Worm (Caenorhabditis elegans) whole organism, early embryonic: ENCODE data around the gene let-418.

Experiments used
- B0310.2 ChIP-seq: sonication (generic microtip); optimal IDR thresholded peaks from 2 replicates; lab custom pipeline; 2016; ENCODE audit warnings: mild to moderate bottlenecking, missing genetic modification characterization, missing compliant biosample characterization
- F13C5.2 ChIP-seq: sonication (generic microtip); optimal IDR thresholded peaks from 2 replicates; lab custom pipeline; 2017; ENCODE audit warnings: mild to moderate bottlenecking, missing genetic modification characterization, inconsistent platforms, missing compliant biosample characterization
- aly-1 ChIP-seq: sonication (generic microtip); optimal IDR thresholded peaks from 2 replicates; lab custom pipeline; 2016; ENCODE audit warnings: missing genetic modification characterization, missing compliant biosample characterization
- ama-1 ChIP-seq: fragments of 150-350 bp; optimal IDR thresholded peaks from 2 replicates; lab custom pipeline; 2014
- ceh-13 ChIP-seq: fragments of 200-800 bp; sonication (Bioruptor generic); optimal IDR thresholded peaks from 2 replicates; lab custom pipeline; 2018; ENCODE audit warnings: mild to moderate bottlenecking, missing genetic modification characterization, missing compliant biosample characterization
- ceh-36 ChIP-seq: sonication (generic microtip); optimal IDR thresholded peaks from 2 replicates; lab custom pipeline; 2016; ENCODE audit warnings: missing genetic modification characterization, inconsistent platforms, missing compliant biosample characterization
- ets-7 ChIP-seq: sonication (generic microtip); optimal IDR thresholded peaks from 2 replicates; lab custom pipeline; 2016; ENCODE audit warnings: missing genotype, missing genetic modification characterization, missing compliant biosample characterization
- flt-1 ChIP-seq: fragments of 200-800 bp; sonication (Bioruptor generic); IDR thresholded peaks from 2 replicates; pipeline ENCODE4 v1.3.6; 2022; ENCODE audit warnings: missing genetic modification characterization, missing compliant biosample characterization
- hmbx-1 ChIP-seq: sonication (generic microtip); optimal IDR thresholded peaks from 2 replicates; lab custom pipeline; 2016; ENCODE audit warnings: mild to moderate bottlenecking, missing genetic modification characterization, missing compliant biosample characterization
- hmg-4 ChIP-seq: fragments of 200-800 bp; sonication (Bioruptor generic); optimal IDR thresholded peaks from 2 replicates; lab custom pipeline; 2018; ENCODE audit warnings: mild to moderate bottlenecking, missing genetic modification characterization, missing compliant biosample characterization
- hnd-1 ChIP-seq: sonication (generic microtip); optimal IDR thresholded peaks from 2 replicates; lab custom pipeline; 2016; ENCODE audit warnings: missing genetic modification characterization, missing compliant biosample characterization
- pes-1 ChIP-seq: fragments of 200-800 bp; sonication (Bioruptor generic); IDR thresholded peaks from 2 replicates; pipeline ENCODE4 v1.3.6; 2022; ENCODE audit warnings: missing genetic modification reagents, missing genetic modification characterization, missing compliant biosample characterization
- scrt-1 ChIP-seq: fragments of 200-800 bp; sonication (Bioruptor generic); IDR thresholded peaks from 2 replicates; pipeline ENCODE4 v1.3.6; 2022; ENCODE audit warnings: missing genetic modification characterization, missing compliant biosample characterization
- sea-1 ChIP-seq: fragments of 200-800 bp; sonication (Bioruptor generic); conservative IDR thresholded peaks from 2 replicates; pipeline ENCODE4 v1.3.6; 2022; ENCODE audit warnings: missing genetic modification characterization, missing compliant biosample characterization
- tbx-11 ChIP-seq: fragments of 200-800 bp; sonication (Bioruptor generic); IDR thresholded peaks from 2 replicates; pipeline ENCODE4 v1.3.6; 2022; ENCODE audit warnings: missing genetic modification characterization, missing compliant biosample characterization
- tbx-37 ChIP-seq: fragments of 200-800 bp; sonication (Bioruptor generic); conservative IDR thresholded peaks from 2 replicates; pipeline ENCODE4 v1.3.6; 2022; ENCODE audit warnings: missing genetic modification reagents, missing genetic modification characterization, missing compliant biosample characterization
- tra-4 ChIP-seq: sonication (generic microtip); optimal IDR thresholded peaks from 2 replicates; lab custom pipeline; 2017; ENCODE audit warnings: missing genetic modification characterization, missing compliant biosample characterization

let-418 gene

ce11 chrV:5819903-5820302 lies 6.7 kb upstream of the let-418 start:
- TF ChIP-seq flt-1 (GFP tag; lab: Robert Waterston, UW) (no peak), tra-4 (no peak), aly-1 (no peak), pes-1 (no peak), tbx-11 (GFP tag; lab: Robert Waterston, UW) (no peak), ceh-13 (no peak), hmg-4 (GFP tag; lab: Kevin White, UChicago) (no peak), ama-1 (lab: Kevin White, UChicago) (no peak), sea-1 (GFP tag; lab: Robert Waterston, UW) (no peak), hmbx-1 (tag; lab: Kevin White, UChicago) (no peak)

- TF ChIP-seq hnd-1 (tag; lab: Kevin White, UChicago) (no peak), aly-1 (no peak), tbx-37 (GFP tag; lab: Robert Waterston, UW) (no peak), ets-7 (tag; lab: Kevin White, UChicago) (no peak), ceh-36 (tag; lab: Kevin White, UChicago) (no peak), ceh-13 (no peak), flt-1 (GFP tag; lab: Robert Waterston, UW) (no peak), B0310.2 (tag; lab: Kevin White, UChicago) (no peak), hmg-4 (GFP tag; lab: Kevin White, UChicago) (no peak), tra-4 (no peak), scrt-1 (GFP tag; lab: Robert Waterston, UW) (no peak), tbx-11 (GFP tag; lab: Robert Waterston, UW) (no peak), sea-1 (GFP tag; lab: Robert Waterston, UW) (no peak), ama-1 (lab: Kevin White, UChicago) (no peak), F13C5.2 (tag; lab: Kevin White, UChicago) (no peak), pes-1 (no peak), hmbx-1 (tag; lab: Kevin White, UChicago) (no peak)
Observed at ce11 chrV:5820401-5820800, 6.2 kb upstream of the let-418 start.

ce11 chrV:5821451-5822143 lies 5.0 kb upstream of the let-418 start:
- TF ChIP-seq F13C5.2 (tag; lab: Kevin White, UChicago) (no peak), scrt-1 (GFP tag; lab: Robert Waterston, UW) (no peak), flt-1 (GFP tag; lab: Robert Waterston, UW) (no peak), ceh-13 (no peak)

ce11 chrV:5822968-5823367 lies 3.7 kb upstream of the let-418 start:
- no peak for TF ChIP-seq hmbx-1 (tag; lab: Kevin White, UChicago)
- TF ChIP-seq B0310.2 (tag; lab: Kevin White, UChicago), result no peak
- TF ChIP-seq hnd-1 (tag; lab: Kevin White, UChicago), result no peak
- no peak for TF ChIP-seq ceh-13
- no peak for TF ChIP-seq F13C5.2 (tag; lab: Kevin White, UChicago)
- TF ChIP-seq pes-1, result no peak
- no peak for TF ChIP-seq scrt-1 (GFP tag; lab: Robert Waterston, UW)
- TF ChIP-seq tbx-37 (GFP tag; lab: Robert Waterston, UW), result no peak
- no peak for TF ChIP-seq sea-1 (GFP tag; lab: Robert Waterston, UW)
- TF ChIP-seq hmg-4 (GFP tag; lab: Kevin White, UChicago), result no peak
- TF ChIP-seq tra-4, result no peak
- TF ChIP-seq tbx-11 (GFP tag; lab: Robert Waterston, UW), result no peak
- no peak for TF ChIP-seq ets-7 (tag; lab: Kevin White, UChicago)
- no peak for TF ChIP-seq ama-1 (lab: Kevin White, UChicago)

- no peak for TF ChIP-seq tra-4
- TF ChIP-seq ceh-36 (tag; lab: Kevin White, UChicago), result no peak
- TF ChIP-seq aly-1, result no peak
- no peak for TF ChIP-seq pes-1
- no peak for TF ChIP-seq hmbx-1 (tag; lab: Kevin White, UChicago)
- no peak for TF ChIP-seq tbx-11 (GFP tag; lab: Robert Waterston, UW)
- TF ChIP-seq ceh-13, result no peak
- no peak for TF ChIP-seq hnd-1 (tag; lab: Kevin White, UChicago)
- TF ChIP-seq flt-1 (GFP tag; lab: Robert Waterston, UW), result no peak
- TF ChIP-seq F13C5.2 (tag; lab: Kevin White, UChicago), result no peak
Observed at ce11 chrV:5825478-5825877, 1.2 kb upstream of the let-418 start.

- no peak for TF ChIP-seq F13C5.2 (tag; lab: Kevin White, UChicago)
- TF ChIP-seq hmg-4 (GFP tag; lab: Kevin White, UChicago), result no peak
- TF ChIP-seq ama-1 (lab: Kevin White, UChicago), result no peak
- TF ChIP-seq ceh-36 (tag; lab: Kevin White, UChicago), result no peak
- no peak for TF ChIP-seq flt-1 (GFP tag; lab: Robert Waterston, UW)
- no peak for TF ChIP-seq sea-1 (GFP tag; lab: Robert Waterston, UW)
- no peak for TF ChIP-seq tbx-11 (GFP tag; lab: Robert Waterston, UW)
- TF ChIP-seq ceh-13, result no peak
- TF ChIP-seq B0310.2 (tag; lab: Kevin White, UChicago), result no peak
- TF ChIP-seq hmbx-1 (tag; lab: Kevin White, UChicago), result no peak
- TF ChIP-seq tbx-37 (GFP tag; lab: Robert Waterston, UW), result no peak
- no peak for TF ChIP-seq pes-1
- no peak for TF ChIP-seq hnd-1 (tag; lab: Kevin White, UChicago)
Observed at ce11 chrV:5831253-5831652, 4.6 kb downstream of the let-418 start.

- TF ChIP-seq B0310.2 (tag; lab: Kevin White, UChicago), result no peak
- TF ChIP-seq sea-1 (GFP tag; lab: Robert Waterston, UW), result no peak
Observed at ce11 chrV:5832799-5833198, 6.2 kb downstream of the let-418 start.

ce11 chrV:5833531-5833930 lies 6.9 kb downstream of the let-418 start, which contains the start of gene srh-76:
srh-76 (plus strand) TSS chrV:5833831.
- TF ChIP-seq flt-1 (GFP tag; lab: Robert Waterston, UW) (no peak), ceh-13 (no peak), pes-1 (no peak), sea-1 (GFP tag; lab: Robert Waterston, UW) (no peak), tbx-37 (GFP tag; lab: Robert Waterston, UW) (no peak), F13C5.2 (tag; lab: Kevin White, UChicago) (no peak), ceh-36 (tag; lab: Kevin White, UChicago) (no peak), ets-7 (tag; lab: Kevin White, UChicago) (no peak), hnd-1 (tag; lab: Kevin White, UChicago) (no peak), scrt-1 (GFP tag; lab: Robert Waterston, UW) (no peak), ama-1 (lab: Kevin White, UChicago) (no peak)
